Worm (Caenorhabditis elegans) whole organism, L3 larva: Measurements from ENCODE around the gene T04A8.13.

Experiments used
- aly-2 ChIP-seq: fragments of 150-350 bp; optimal IDR thresholded peaks from 2 replicates; lab custom pipeline; 2014; ENCODE audit warnings: missing biosample characterization, missing genetic modification characterization
- ama-1 ChIP-seq: fragments of 150-350 bp; optimal IDR thresholded peaks from 2 replicates; lab custom pipeline; 2018
- egl-27 ChIP-seq: sonication (generic microtip); optimal IDR thresholded peaks from 4 replicates; lab custom pipeline; 2017; ENCODE audit warnings: missing biosample characterization, missing genetic modification reagents, missing genetic modification characterization
- elt-3 ChIP-seq, 3 experiments: fragments of 150-350 bp in 1 of 3; sonication (generic microtip) in 2 of 3; optimal IDR thresholded peaks; 2 replicates in 2 of 3; 4 replicates in 1 of 3; lab custom pipeline; 2014 to 2017; ENCODE audit warnings: missing biosample characterization in 3 of 3, missing genetic modification characterization in 3 of 3
- fkh-2 ChIP-seq: fragments of 150-350 bp; optimal IDR thresholded peaks from 2 replicates; lab custom pipeline; 2014; ENCODE audit warnings: missing biosample characterization, missing genetic modification reagents, missing genetic modification characterization
- lin-15B ChIP-seq: fragments of 150-350 bp; optimal IDR thresholded peaks from 2 replicates; lab custom pipeline; 2014; ENCODE audit warnings: missing biosample characterization, missing genetic modification characterization
- lin-39 ChIP-seq: fragments of 150-350 bp; optimal IDR thresholded peaks from 2 replicates; lab custom pipeline; 2018; ENCODE audit warnings: missing biosample characterization, missing genetic modification reagents, missing genetic modification characterization
- mdl-1 ChIP-seq: fragments of 150-350 bp; optimal IDR thresholded peaks from 2 replicates; lab custom pipeline; 2014; ENCODE audit warnings: missing biosample characterization, missing genetic modification characterization
- nhr-23 ChIP-seq: fragments of 150-350 bp; optimal IDR thresholded peaks from 2 replicates; lab custom pipeline; 2014; ENCODE audit warnings: missing biosample characterization, missing genetic modification reagents, missing genetic modification characterization
- skn-1 ChIP-seq: fragments of 150-350 bp; optimal IDR thresholded peaks from 2 replicates; lab custom pipeline; 2014; ENCODE audit warnings: missing biosample characterization, missing genetic modification characterization
- snpc-4 ChIP-seq: fragments of 150-350 bp; optimal IDR thresholded peaks from 2 replicates; lab custom pipeline; 2014; ENCODE audit warnings: missing biosample characterization, missing genetic modification characterization
- unc-62 ChIP-seq: fragments of 150-350 bp; sonication (generic microtip); optimal IDR thresholded peaks from 4 replicates; lab custom pipeline; 2014; ENCODE audit warnings: missing biosample characterization, missing genetic modification reagents, missing genetic modification characterization
- ztf-11 ChIP-seq: fragments of 150-350 bp; optimal IDR thresholded peaks from 2 replicates; lab custom pipeline; 2014; ENCODE audit warnings: missing biosample characterization, missing genetic modification characterization

- TF ChIP-seq ztf-11 (no peak), nhr-23 (tag; lab: Kevin White, UChicago) (no peak), lin-39 (tag; lab: Kevin White, UChicago) (no peak), skn-1 (tag; lab: Kevin White, UChicago) (no peak), snpc-4 (tag; lab: Kevin White, UChicago) (no peak), unc-62 (no peak), lin-15B (tag; lab: Kevin White, UChicago) (no peak), ama-1 (lab: Kevin White, UChicago) (no peak), mdl-1 (tag; lab: Kevin White, UChicago) (no peak), egl-27 (no peak), aly-2 (tag; lab: Kevin White, UChicago) (no peak), elt-3 (tag; optimal IDR thresholded peaks at IDR 0.05; lab: Kevin White, UChicago) (no peak), fkh-2 (tag; lab: Kevin White, UChicago) (no peak)
Measured at ce11 chrIII:4748109-4748508, 41.3 kb downstream of the T04A8.13 start, which contains the start of gene col-89.
